Comparison of ENCODE assay signal across 4 fruit fly cellular contexts in genomic region chr2L:13923984-13924383, dm6.
TF ChIP-seq lines count a peak whose summit lies in the region.

No protein-coding gene starts in this region.

- no peak for TF ChIP-seq CTCF in whole organism, embryonic (GFP tag; optimal IDR thresholded peaks at IDR 0.05; lab: Kevin White, UChicago)

TF ChIP-seq in whole organism, embryonic, 481 proteins besides CTCF, POLR2A, EP300 and RAD21:
- TF ChIP-seq CG6765 (GFP tag; optimal IDR thresholded peaks at IDR 0.05; lab: Kevin White, UChicago): no peak
- TF ChIP-seq Ets65A (GFP tag; lab: Kevin White, UChicago): peak; percentile 25

TF ChIP-seq in whole organism, prepupa, 60 proteins besides CTCF, POLR2A, EP300 and RAD21:
- TF ChIP-seq CG8119 (GFP tag; IDR thresholded peaks at IDR 0.05; lab: Robert Waterston, UW): no peak
- peak; percentile 33 for TF ChIP-seq CG6276 (GFP tag; optimal IDR thresholded peaks at IDR 0.05; lab: Kevin White, UChicago)
- TF ChIP-seq CG11762 (GFP tag; optimal IDR thresholded peaks at IDR 0.05; lab: Kevin White, UChicago; ENCODE audit: insufficient read depth): no peak
- TF ChIP-seq Ets21C (GFP tag; optimal IDR thresholded peaks at IDR 0.05; lab: Kevin White, UChicago): no peak
- TF ChIP-seq svp (GFP tag; lab: Kevin White, UChicago): peak; percentile 56
- TF ChIP-seq Smox (GFP tag; optimal IDR thresholded peaks at IDR 0.05; lab: Kevin White, UChicago): no peak
- peak; percentile 35 for TF ChIP-seq CG32006 (GFP tag; optimal IDR thresholded peaks at IDR 0.05; lab: Kevin White, UChicago)
- TF ChIP-seq CG8632 (GFP tag; optimal IDR thresholded peaks at IDR 0.05; lab: Kevin White, UChicago): no peak
- TF ChIP-seq pdm3 (GFP tag; optimal IDR thresholded peaks at IDR 0.05; lab: Kevin White, UChicago): peak; percentile 26
- TF ChIP-seq Eip78C (GFP tag; lab: Kevin White, UChicago): peak; percentile 58
TF ChIP-seq in whole organism, prepupa: peak in this region for 5.

TF ChIP-seq in whole organism, pupa, 21 proteins besides CTCF, POLR2A, EP300 and RAD21:
- TF ChIP-seq CG14655 (GFP tag; optimal IDR thresholded peaks at IDR 0.05; lab: Kevin White, UChicago) (peak; percentile 20), CG34367 (tag; optimal IDR thresholded peaks at IDR 0.05; lab: Kevin White, UChicago) (no peak)

TF ChIP-seq in whole organism, wandering third instar larva, 38 proteins besides CTCF, POLR2A, EP300 and RAD21:
- TF ChIP-seq lola (GFP tag; optimal IDR thresholded peaks at IDR 0.05; lab: Kevin White, UChicago) (no peak), woc (GFP tag; optimal IDR thresholded peaks at IDR 0.05; lab: Kevin White, UChicago) (peak; percentile 29)
